Fruit fly (Drosophila melanogaster) whole organism, embryonic: ENCODE measurements around the gene CG2772.

ENCODE experiments used
- Atf-2 ChIP-seq: fragments of 200-800 bp; sonication (Bioruptor generic); optimal IDR thresholded peaks from 2 replicates; lab custom pipeline; 2016; ENCODE audit warnings: missing biosample characterization, missing genetic modification characterization
- Awh ChIP-seq: fragments of 200-800 bp; sonication (Bioruptor generic); IDR thresholded peaks from 2 replicates; pipeline ENCODE4, ENCODE4 v1.3.6; 2022; ENCODE audit warnings: missing biosample characterization, missing genetic modification characterization
- CG10147 ChIP-seq: fragments of 200-800 bp; sonication (Bioruptor generic); optimal IDR thresholded peaks from 2 replicates; lab custom pipeline; 2019; ENCODE audit warnings: missing biosample characterization, mild to moderate bottlenecking, missing genetic modification characterization, moderate library complexity
- CG10209 ChIP-seq: fragments of 200-800 bp; sonication (Bioruptor generic); optimal IDR thresholded peaks from 3 replicates; lab custom pipeline; 2017; ENCODE audit warnings: missing biosample characterization, mild to moderate bottlenecking, missing genetic modification characterization, missing genetic modification reagents
- CG1024 ChIP-seq: fragments of 200-800 bp; sonication (Bioruptor generic); IDR thresholded peaks from 2 replicates; pipeline ENCODE4 v1.3.6; 2022; ENCODE audit warnings: missing biosample characterization, missing genetic modification characterization
- CG10979 ChIP-seq: fragments of 200-800 bp; sonication (Bioruptor generic); optimal IDR thresholded peaks from 2 replicates; lab custom pipeline; 2018; ENCODE audit warnings: missing biosample characterization, mild to moderate bottlenecking, missing genetic modification characterization, moderate library complexity
- CG11504 ChIP-seq: fragments of 200-800 bp; sonication (Bioruptor generic); optimal IDR thresholded peaks from 3 replicates; lab custom pipeline; 2019; ENCODE audit warnings: missing biosample characterization, mild to moderate bottlenecking, missing genetic modification characterization, moderate library complexity
- CG12104 ChIP-seq: fragments of 200-800 bp; sonication (Bioruptor generic); optimal IDR thresholded peaks from 3 replicates; lab custom pipeline; 2016; ENCODE audit warnings: missing biosample characterization, missing genetic modification characterization
- CG12769 ChIP-seq: fragments of 200-800 bp; sonication (Bioruptor generic); optimal IDR thresholded peaks from 2 replicates; lab custom pipeline; 2019; ENCODE audit warnings: missing biosample characterization, mild to moderate bottlenecking, missing genetic modification characterization, moderate library complexity
- CG15011 ChIP-seq: fragments of 200-800 bp; sonication (Bioruptor generic); optimal IDR thresholded peaks from 3 replicates; lab custom pipeline; 2018; ENCODE audit warnings: missing biosample characterization, mild to moderate bottlenecking, missing genetic modification characterization
- CG1602 ChIP-seq: fragments of 200-800 bp; sonication (Bioruptor generic); optimal IDR thresholded peaks from 3 replicates; lab custom pipeline; 2016; ENCODE audit warnings: missing biosample characterization, missing genetic modification characterization
- CG1647 ChIP-seq: fragments of 200-800 bp; sonication (Bioruptor generic); optimal IDR thresholded peaks from 3 replicates; lab custom pipeline; 2016; ENCODE audit warnings: missing biosample characterization, missing genetic modification characterization
- CG17361 ChIP-seq: fragments of 200-800 bp; sonication (Bioruptor generic); IDR thresholded peaks from 3 replicates; pipeline ENCODE4 v1.3.6; 2022; ENCODE audit warnings: missing biosample characterization, missing genetic modification characterization
- CG17802 ChIP-seq: fragments of 200-800 bp; sonication (Bioruptor generic); optimal IDR thresholded peaks from 2 replicates; lab custom pipeline; 2018; ENCODE audit warnings: missing biosample characterization, mild to moderate bottlenecking, missing genetic modification characterization, moderate library complexity
- CG18011 ChIP-seq: fragments of 200-800 bp; sonication (Bioruptor generic); optimal IDR thresholded peaks from 2 replicates; lab custom pipeline; 2017; ENCODE audit warnings: missing biosample characterization, missing genetic modification characterization, mild to moderate bottlenecking, moderate library complexity, missing genotype
- CG18764 ChIP-seq: fragments of 200-800 bp; sonication (Bioruptor generic); optimal IDR thresholded peaks from 3 replicates; lab custom pipeline; 2016; ENCODE audit warnings: missing biosample characterization, missing genetic modification characterization
- CG3163 ChIP-seq: fragments of 200-800 bp; sonication (Bioruptor generic); optimal IDR thresholded peaks from 3 replicates; lab custom pipeline; 2016; ENCODE audit warnings: missing biosample characterization, missing genetic modification characterization
- CG3281 ChIP-seq: fragments of 200-800 bp; sonication (Bioruptor generic); optimal IDR thresholded peaks from 3 replicates; lab custom pipeline; 2017; ENCODE audit warnings: missing biosample characterization, mild to moderate bottlenecking, missing genetic modification characterization
- CG4730 ChIP-seq: fragments of 200-800 bp; sonication (Bioruptor generic); IDR thresholded peaks from 2 replicates; pipeline ENCODE4 v1.3.6; 2022; ENCODE audit warnings: missing biosample characterization, missing genetic modification characterization
- CG5953 ChIP-seq: fragments of 200-800 bp; sonication (Bioruptor generic); IDR thresholded peaks from 2 replicates; pipeline ENCODE4 v1.3.6; 2022; ENCODE audit warnings: missing biosample characterization, missing genetic modification characterization
- CG6791 ChIP-seq: fragments of 200-800 bp; sonication (Bioruptor generic); IDR thresholded peaks from 3 replicates; pipeline ENCODE4 v1.3.6; 2022; ENCODE audit warnings: missing biosample characterization, missing genetic modification characterization; ENCODE audit not compliant: partially characterized antibody
- CG7745 ChIP-seq: fragments of 200-800 bp; sonication (Bioruptor generic); optimal IDR thresholded peaks from 2 replicates; lab custom pipeline; 2018; ENCODE audit warnings: missing biosample characterization, mild to moderate bottlenecking, missing genetic modification characterization, moderate library complexity
- CG9727 ChIP-seq: fragments of 200-800 bp; sonication (Bioruptor generic); optimal IDR thresholded peaks from 3 replicates; lab custom pipeline; 2017; ENCODE audit warnings: missing biosample characterization, mild to moderate bottlenecking, missing genetic modification characterization
- CoRest ChIP-seq: fragments of 200-800 bp; sonication (Bioruptor generic); optimal IDR thresholded peaks from 3 replicates; lab custom pipeline; 2018; ENCODE audit warnings: missing biosample characterization, mild to moderate bottlenecking, missing genetic modification characterization, moderate library complexity
- CrebB ChIP-seq: fragments of 200-800 bp; sonication (Bioruptor generic); optimal IDR thresholded peaks from 3 replicates; lab custom pipeline; 2018; ENCODE audit warnings: missing biosample characterization, mild to moderate bottlenecking, missing genetic modification characterization
- ERR ChIP-seq: fragments of 200-800 bp; sonication (Bioruptor generic); optimal IDR thresholded peaks from 2 replicates; lab custom pipeline; 2016; ENCODE audit warnings: missing biosample characterization, missing genetic modification characterization
- HmgD ChIP-seq: fragments of 200-800 bp; sonication (Bioruptor generic); optimal IDR thresholded peaks from 3 replicates; lab custom pipeline; 2016; ENCODE audit warnings: missing biosample characterization, missing genetic modification characterization
- Lhr ChIP-seq: fragments of 200-800 bp; sonication (Bioruptor generic); optimal IDR thresholded peaks from 3 replicates; lab custom pipeline; 2017; ENCODE audit warnings: mild to moderate bottlenecking, missing biosample characterization, missing genetic modification reagents, missing genetic modification characterization
- Lpt ChIP-seq: fragments of >200 bp; optimal IDR thresholded peaks from 2 replicates; lab custom pipeline; 2018; ENCODE audit warnings: missing biosample characterization, missing genetic modification characterization
- Med ChIP-seq: fragments of 200-800 bp; sonication (Bioruptor generic); peaks from one replicate; lab custom pipeline; 2016; ENCODE audit warnings: missing biosample characterization, missing genetic modification characterization, mild to moderate bottlenecking, inconsistent platforms, moderate library complexity
- Rx ChIP-seq: fragments of 200-800 bp; sonication (Bioruptor generic); IDR thresholded peaks from 2 replicates; pipeline ENCODE4 v1.3.6; 2022; ENCODE audit warnings: missing biosample characterization, missing genetic modification characterization
- Trl ChIP-seq, 3 experiments: fragments of >200 bp in 2 of 3; fragments of 200-800 bp in 1 of 3; sonication (Bioruptor generic) in 1 of 3; optimal IDR thresholded peaks; 2 replicates in 1 of 3; 3 replicates in 2 of 3; lab custom pipeline; 2016 to 2017; ENCODE audit warnings: missing biosample characterization in 1 of 3, missing genetic modification characterization in 1 of 3
- Xbp1 ChIP-seq: fragments of 200-800 bp; sonication (Bioruptor generic); optimal IDR thresholded peaks from 3 replicates; lab custom pipeline; 2016; ENCODE audit warnings: missing biosample characterization, mild to moderate bottlenecking, missing genetic modification characterization
- ase ChIP-seq: fragments of 200-800 bp; sonication (Bioruptor generic); IDR thresholded peaks from 3 replicates; pipeline ENCODE4 v1.3.6; 2022; ENCODE audit warnings: missing biosample characterization, missing genetic modification characterization
- bowl ChIP-seq: fragments of 200-800 bp; sonication (Bioruptor generic); IDR thresholded peaks from 2 replicates; pipeline ENCODE4 v1.3.6; 2022; ENCODE audit warnings: missing biosample characterization, missing genetic modification characterization
- crc ChIP-seq: fragments of 200-800 bp; sonication (Bioruptor generic); optimal IDR thresholded peaks from 2 replicates; lab custom pipeline; 2016; ENCODE audit warnings: missing biosample characterization, missing genetic modification characterization
- dati ChIP-seq: fragments of 200-800 bp; sonication (Bioruptor generic); IDR thresholded peaks from 2 replicates; pipeline ENCODE4 v1.3.6; 2022; ENCODE audit warnings: missing biosample characterization, missing genetic modification characterization
- esg ChIP-seq: fragments of 200-800 bp; sonication (Bioruptor generic); conservative IDR thresholded peaks from 2 replicates; pipeline ENCODE4 v1.3.6; 2022; ENCODE audit warnings: missing biosample characterization, missing genetic modification characterization
- exex ChIP-seq: fragments of 200-800 bp; sonication (Bioruptor generic); optimal IDR thresholded peaks from 4 replicates; lab custom pipeline; 2018; ENCODE audit warnings: missing biosample characterization, mild to moderate bottlenecking, missing genetic modification characterization, moderate library complexity
- grau ChIP-seq: fragments of 200-800 bp; optimal IDR thresholded peaks from 3 replicates; lab custom pipeline; 2019; ENCODE audit warnings: missing biosample characterization, mild to moderate bottlenecking, missing genetic modification characterization, moderate library complexity
- gt ChIP-seq: fragments of 200-800 bp; sonication (Bioruptor generic); IDR thresholded peaks from 2 replicates; pipeline ENCODE4 v1.3.6; 2022; ENCODE audit warnings: missing biosample characterization, missing genetic modification characterization
- kay ChIP-seq: fragments of 200-800 bp; sonication (Bioruptor generic); optimal IDR thresholded peaks from 2 replicates; lab custom pipeline; 2016; ENCODE audit warnings: missing biosample characterization, missing genetic modification characterization
- nom ChIP-seq: fragments of 200-800 bp; sonication (Bioruptor generic); optimal IDR thresholded peaks from 2 replicates; lab custom pipeline; 2017; ENCODE audit warnings: missing biosample characterization, missing genetic modification characterization, mild to moderate bottlenecking, moderate library complexity, missing genetic modification reagents
- phol ChIP-seq: fragments of 200-800 bp; sonication (Bioruptor generic); optimal IDR thresholded peaks from 3 replicates; lab custom pipeline; 2018; ENCODE audit warnings: missing biosample characterization, mild to moderate bottlenecking, missing genetic modification characterization, moderate library complexity
- pita ChIP-seq: fragments of 200-800 bp; sonication (Bioruptor generic); optimal IDR thresholded peaks from 2 replicates; lab custom pipeline; 2017; ENCODE audit warnings: missing biosample characterization, mild to moderate bottlenecking, missing genetic modification characterization
- sisA ChIP-seq: fragments of 200-800 bp; sonication (Bioruptor generic); IDR thresholded peaks from 2 replicates; pipeline ENCODE4 v1.3.6; 2022; ENCODE audit warnings: missing biosample characterization, missing genetic modification characterization
- sug ChIP-seq: fragments of 200-800 bp; optimal IDR thresholded peaks from 2 replicates; lab custom pipeline; 2019; ENCODE audit warnings: missing biosample characterization, mild to moderate bottlenecking, missing genetic modification characterization, moderate library complexity
- tap ChIP-seq: fragments of 200-800 bp; optimal IDR thresholded peaks from 3 replicates; lab custom pipeline; 2019; ENCODE audit warnings: missing biosample characterization, mild to moderate bottlenecking, missing genetic modification characterization, moderate library complexity
- ttk ChIP-seq: fragments of 200-800 bp; sonication (Bioruptor generic); IDR thresholded peaks from 2 replicates; pipeline ENCODE4 v2.1.2; 2022; ENCODE audit warnings: missing biosample characterization, missing genetic modification characterization
- tx ChIP-seq: fragments of 200-800 bp; sonication (Bioruptor generic); optimal IDR thresholded peaks from 2 replicates; lab custom pipeline; 2016; ENCODE audit warnings: missing biosample characterization, missing genetic modification characterization
- vvl ChIP-seq: fragments of 200-800 bp; sonication (Bioruptor generic); IDR thresholded peaks from 2 replicates; pipeline ENCODE4 v1.3.6; 2022; ENCODE audit warnings: missing biosample characterization, missing genetic modification characterization
- z ChIP-seq: fragments of 200-800 bp; sonication (Bioruptor generic); IDR thresholded peaks from 3 replicates; pipeline ENCODE4 v1.3.6; 2022; ENCODE audit warnings: missing biosample characterization, missing genetic modification characterization

Gene CG2772

DNA sequence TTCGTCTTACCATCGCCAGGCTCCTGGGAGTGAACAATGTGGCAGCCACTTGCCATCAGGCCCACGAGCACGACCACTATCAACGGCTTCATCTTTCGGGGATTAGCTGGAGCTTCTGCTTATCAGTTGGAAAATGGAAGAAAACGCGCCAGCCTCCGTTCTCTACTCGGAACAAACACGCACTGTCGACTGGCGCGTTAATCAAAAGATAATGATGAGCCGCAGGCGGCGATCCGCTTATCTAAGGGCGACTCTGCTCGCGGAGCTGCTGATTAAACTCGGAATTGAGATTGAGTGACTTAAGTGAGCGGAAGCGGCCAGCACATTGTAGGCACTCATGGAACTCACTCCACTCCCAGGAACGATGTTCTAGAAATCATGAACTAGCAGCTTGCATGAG, 16.0 kb downstream of the CG2772 start, which contains the start of gene CG3246:
CG3246 (minus strand) TSS at position 193 of the 400 bp plus-strand sequence.
- TF ChIP-seq Lhr (no peak), HmgD (no peak), CG11504 (tag; lab: Kevin White, UChicago) (no peak), Med (GFP tag; lab: Kevin White, UChicago) (peak; percentile 41), kay (GFP tag; lab: Kevin White, UChicago) (no peak), CG17361 (GFP tag; lab: Robert Waterston, UW) (no peak), bowl (GFP tag; lab: Robert Waterston, UW) (no peak), CG6791 (GFP tag; lab: Robert Waterston, UW) (no peak), gt (GFP tag; lab: Robert Waterston, UW) (no peak), CG17802 (tag; lab: Kevin White, UChicago) (no peak), CG12769 (tag; lab: Kevin White, UChicago) (no peak), Awh (GFP tag; lab: Robert Waterston, UW) (no peak), CG9727 (no peak), Xbp1 (GFP tag; lab: Kevin White, UChicago) (no peak), CG1647 (GFP tag; lab: Kevin White, UChicago) (no peak), CG15011 (GFP tag; lab: Kevin White, UChicago) (no peak), CG1024 (GFP tag; lab: Robert Waterston, UW) (no peak), ttk (no peak), dati (GFP tag; lab: Robert Waterston, UW) (no peak), tap (tag; lab: Kevin White, UChicago) (no peak), CG3281 (GFP tag; lab: Kevin White, UChicago) (no peak), CG10209 (no peak), CG1602 (GFP tag; lab: Kevin White, UChicago) (no peak), sisA (GFP tag; lab: Robert Waterston, UW) (no peak), CG5953 (GFP tag; lab: Robert Waterston, UW) (no peak), nom (GFP tag; lab: Kevin White, UChicago) (peak; percentile 15), ase (GFP tag; lab: Robert Waterston, UW) (no peak), exex (tag; lab: Kevin White, UChicago) (no peak), crc (GFP tag; lab: Kevin White, UChicago) (no peak), pita (GFP tag; lab: Kevin White, UChicago) (no peak), Trl (optimal IDR thresholded peaks at IDR 0.05; lab: Kevin White, UChicago) (no peak), Trl (GFP tag; optimal IDR thresholded peaks at IDR 0.05; lab: Kevin White, UChicago) (no peak), CG10979 (no peak), ERR (GFP tag; lab: Kevin White, UChicago) (no peak), grau (tag; lab: Kevin White, UChicago) (no peak), z (GFP tag; lab: Robert Waterston, UW) (peak; percentile 92), CG18764 (no peak), CG3163 (GFP tag; lab: Kevin White, UChicago) (no peak), CrebB (tag; lab: Kevin White, UChicago) (no peak), phol (no peak), CG12104 (GFP tag; lab: Kevin White, UChicago) (no peak), Lpt (no peak), CG7745 (tag; lab: Kevin White, UChicago) (no peak), vvl (GFP tag; lab: Robert Waterston, UW) (no peak), esg (GFP tag; lab: Robert Waterston, UW) (no peak), Rx (no peak), tx (no peak), Atf-2 (GFP tag; lab: Kevin White, UChicago) (no peak), CG10147 (no peak), CoRest (tag; lab: Kevin White, UChicago) (no peak), CG18011 (GFP tag; lab: Kevin White, UChicago) (no peak), CG4730 (no peak), sug (peak; percentile 57)
